Fruit fly (Drosophila melanogaster) whole organism, wandering third instar larva: ENCODE measurements around the gene NK7.1.

Experiments
- Hnf4 ChIP-seq: fragments of 200-800 bp; sonication (Bioruptor generic); optimal IDR thresholded peaks from 2 replicates; lab custom pipeline; 2016; ENCODE audit warnings: missing biosample characterization, mild to moderate bottlenecking, missing genetic modification characterization
- Hr83 ChIP-seq: fragments of 200-300 bp; sonication (Bioruptor generic); optimal IDR thresholded peaks from 2 replicates; lab custom pipeline; 2016; ENCODE audit warnings: missing biosample characterization, mild to moderate bottlenecking, missing genetic modification characterization, moderate library complexity; ENCODE audit not compliant: poor library complexity, severe bottlenecking
- Jra ChIP-seq: sonication (Bioruptor generic); optimal IDR thresholded peaks from 2 replicates; lab custom pipeline; 2016; ENCODE audit warnings: missing biosample characterization, missing genetic modification characterization
- dl ChIP-seq, 2 experiments: fragments of 175-275, 200-275 bp in 1 of 2; fragments of 200-275 bp in 1 of 2; sonication (Bioruptor generic); optimal IDR thresholded peaks; lab custom pipeline; 2018; ENCODE audit warnings: mild to moderate bottlenecking in 2 of 2, missing biosample characterization in 2 of 2, missing genetic modification characterization in 2 of 2, moderate library complexity in 2 of 2; ENCODE audit not compliant: partially characterized antibody in 2 of 2, insufficient read depth in 1 of 2

DNA sequence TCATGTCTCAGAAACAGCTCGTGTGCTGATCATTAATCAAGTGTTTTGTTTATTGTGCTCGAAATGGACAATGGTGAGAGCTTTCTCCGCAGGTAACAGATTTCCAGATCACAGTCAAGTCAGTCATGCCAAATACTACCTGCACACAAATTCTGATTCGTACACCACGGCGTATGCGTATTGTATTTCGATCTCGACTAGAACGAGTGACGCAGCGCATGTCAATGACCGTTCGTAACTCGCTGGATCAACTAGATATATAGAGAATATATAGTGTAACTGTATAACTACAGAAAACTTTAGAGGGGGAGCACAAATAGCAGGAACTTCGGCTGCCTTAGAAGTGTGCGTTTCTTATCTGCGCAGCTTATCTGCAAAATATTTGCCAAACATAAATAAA lies 76.1 kb downstream of the NK7.1 start:
- TF ChIP-seq Hnf4 (GFP tag; lab: Kevin White, UChicago) (no peak), Jra (GFP tag; lab: Kevin White, UChicago) (no peak), dl (GFP tag; optimal IDR thresholded peaks at IDR 0.05; lab: Kevin White, UChicago; ENCODE audit: insufficient read depth in 1 of 2, partially characterized antibody in 2 of 2) (no peak), Hr83 (GFP tag; lab: Kevin White, UChicago) (no peak)
